Fruit fly (Drosophila melanogaster): ENCODE data around the gene Trpml.

DNA sequence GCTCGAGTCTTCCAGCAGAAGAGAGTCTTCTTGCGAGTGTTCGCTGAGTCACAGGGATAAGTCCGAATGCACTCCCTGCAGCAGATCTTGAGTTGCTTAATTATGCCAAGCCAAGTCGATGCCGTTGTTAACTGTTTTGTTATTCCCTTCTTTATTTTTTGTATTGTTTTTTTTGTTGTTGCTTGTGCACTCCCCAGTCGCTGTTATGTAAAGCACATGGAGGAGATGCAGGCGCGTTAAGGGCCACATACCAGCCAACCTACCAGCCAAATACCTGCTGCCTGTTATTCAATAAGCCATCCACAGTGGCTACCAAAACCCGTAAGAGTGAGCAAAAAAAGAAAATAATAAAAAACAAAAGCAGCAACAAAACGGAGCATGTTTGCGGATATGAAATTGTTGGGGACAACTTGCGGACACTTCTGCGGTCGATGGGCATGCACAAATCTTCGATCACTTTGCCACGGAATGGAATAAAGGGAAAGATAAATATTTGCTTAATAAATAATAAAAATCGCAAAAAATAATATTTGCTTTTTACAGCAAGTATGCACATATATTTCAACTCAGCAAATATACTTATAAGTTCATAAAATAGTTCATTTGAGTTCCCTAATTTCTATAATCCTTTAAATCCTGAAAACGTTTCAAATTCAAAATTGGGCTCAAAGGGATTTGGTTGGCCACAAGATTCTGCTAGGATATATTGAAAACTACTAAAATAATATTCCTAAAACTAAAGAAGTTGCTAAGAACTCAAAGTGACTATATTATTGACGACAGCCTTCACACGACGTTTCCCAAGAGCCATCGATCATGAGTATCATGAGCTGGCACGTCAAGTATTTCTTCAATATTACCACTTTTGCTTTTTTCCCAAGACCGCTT is 21.8 kb downstream of the Trpml start:
- TF ChIP-seq Nf-YB (GFP tag; optimal IDR thresholded peaks at IDR 0.05) (no peak), dan (GFP tag; IDR thresholded peaks at IDR 0.05) (no peak), Doc2 (GFP tag; IDR thresholded peaks at IDR 0.05) (no peak), gsb (GFP tag; IDR thresholded peaks at IDR 0.05) (no peak), pnt (GFP tag; optimal IDR thresholded peaks at IDR 0.05) (no peak), CG3995 (GFP tag; optimal IDR thresholded peaks at IDR 0.05) (no peak), Bteb2 (GFP tag; optimal IDR thresholded peaks at IDR 0.05) (no peak), CG6791 (GFP tag; IDR thresholded peaks at IDR 0.05; ENCODE audit: partially characterized antibody) (no peak), TFAM (GFP tag; optimal IDR thresholded peaks at IDR 0.05) (no peak), CG7745 (tag; optimal IDR thresholded peaks at IDR 0.05) (no peak)

All from whole organism, embryonic.